Fruit fly (Drosophila melanogaster) whole organism, wandering third instar larva: Measurements from ENCODE around the gene Vsp37A.

Experiments
- Abd-B ChIP-seq: fragments of >200 bp; optimal IDR thresholded peaks from 2 replicates; lab custom pipeline; 2017; ENCODE audit warnings: missing biosample characterization, missing genetic modification characterization
- CG32264 ChIP-seq: fragments of 200-800 bp; sonication (Bioruptor generic); optimal IDR thresholded peaks from 2 replicates; lab custom pipeline; 2016; ENCODE audit warnings: missing biosample characterization, missing genetic modification characterization
- CG9705 ChIP-seq: fragments of 200-800 bp; sonication (Bioruptor generic); optimal IDR thresholded peaks from 2 replicates; lab custom pipeline; 2018; ENCODE audit warnings: missing biosample characterization, mild to moderate bottlenecking, missing genetic modification characterization
- CrebA ChIP-seq: fragments of 200-800 bp; sonication (Bioruptor generic); optimal IDR thresholded peaks from 2 replicates; lab custom pipeline; 2016; ENCODE audit warnings: missing biosample characterization, mild to moderate bottlenecking, missing genetic modification characterization, borderline replicate concordance
- Dfd ChIP-seq: fragments of >200 bp; optimal IDR thresholded peaks from 2 replicates; lab custom pipeline; 2017; ENCODE audit warnings: missing biosample characterization, missing genetic modification characterization
- Dif ChIP-seq: fragments of 200-275, 200-300 bp; sonication (Bioruptor generic); optimal IDR thresholded peaks from 2 replicates; lab custom pipeline; 2018; ENCODE audit warnings: missing biosample characterization, missing genetic modification characterization; ENCODE audit not compliant: partially characterized antibody
- GATAd ChIP-seq: sonication (Bioruptor generic); optimal IDR thresholded peaks from 2 replicates; lab custom pipeline; 2016; ENCODE audit warnings: missing biosample characterization, missing genetic modification characterization
- HLH106 ChIP-seq: fragments of 200-800 bp; optimal IDR thresholded peaks from 3 replicates; lab custom pipeline; 2019; ENCODE audit warnings: missing biosample characterization, mild to moderate bottlenecking, missing genetic modification characterization, moderate library complexity
- Hnf4 ChIP-seq: fragments of 200-800 bp; sonication (Bioruptor generic); optimal IDR thresholded peaks from 2 replicates; lab custom pipeline; 2016; ENCODE audit warnings: missing biosample characterization, mild to moderate bottlenecking, missing genetic modification characterization
- Hr78 ChIP-seq: fragments of >200 bp; optimal IDR thresholded peaks from 2 replicates; lab custom pipeline; 2017; ENCODE audit warnings: missing biosample characterization, missing genetic modification characterization
- Hr83 ChIP-seq: fragments of 200-300 bp; sonication (Bioruptor generic); optimal IDR thresholded peaks from 2 replicates; lab custom pipeline; 2016; ENCODE audit warnings: missing biosample characterization, mild to moderate bottlenecking, missing genetic modification characterization, moderate library complexity; ENCODE audit not compliant: poor library complexity, severe bottlenecking
- Jra ChIP-seq: sonication (Bioruptor generic); optimal IDR thresholded peaks from 2 replicates; lab custom pipeline; 2016; ENCODE audit warnings: missing biosample characterization, missing genetic modification characterization
- Mio ChIP-seq: sonication (Bioruptor generic); optimal IDR thresholded peaks from 2 replicates; lab custom pipeline; 2016; ENCODE audit warnings: missing biosample characterization, missing genetic modification characterization
- Myc ChIP-seq: fragments of >200 bp; optimal IDR thresholded peaks from 2 replicates; lab custom pipeline; 2017
- N ChIP-seq: fragments of >200 bp; optimal IDR thresholded peaks from 2 replicates; lab custom pipeline; 2018; ENCODE audit warnings: missing biosample characterization, missing external identifiers, missing genetic modification characterization
- OdsH ChIP-seq: fragments of 200-800 bp; sonication (Bioruptor generic); optimal IDR thresholded peaks from 2 replicates; lab custom pipeline; 2016; ENCODE audit warnings: missing biosample characterization, mild to moderate bottlenecking, missing genetic modification characterization
- Rel ChIP-seq, 2 experiments: fragments of 200-800 bp; sonication (Bioruptor generic) in 1 of 2; optimal IDR thresholded peaks; 2 replicates in 1 of 2; 3 replicates in 1 of 2; lab custom pipeline; 2016 to 2019; ENCODE audit warnings: mild to moderate bottlenecking in 2 of 2, missing biosample characterization in 2 of 2, missing genetic modification characterization in 2 of 2, moderate library complexity in 1 of 2
- Sp1 ChIP-seq: fragments of 200-800 bp; sonication (Bioruptor generic); optimal IDR thresholded peaks from 3 replicates; lab custom pipeline; 2019; ENCODE audit warnings: missing biosample characterization, mild to moderate bottlenecking, missing genetic modification characterization, moderate library complexity
- Vsx2 ChIP-seq: fragments of 200-300, 225-300 bp; sonication (Bioruptor generic); optimal IDR thresholded peaks from 2 replicates; lab custom pipeline; 2018; ENCODE audit warnings: missing biosample characterization, missing genetic modification characterization; ENCODE audit not compliant: partially characterized antibody
- br ChIP-seq: fragments of 200-800 bp; sonication (Bioruptor generic); optimal IDR thresholded peaks from 2 replicates; lab custom pipeline; 2016; ENCODE audit warnings: missing biosample characterization, missing genetic modification characterization
- brk ChIP-seq: fragments of 200-800 bp; sonication (Bioruptor generic); optimal IDR thresholded peaks from 2 replicates; lab custom pipeline; 2016; ENCODE audit warnings: missing biosample characterization, mild to moderate bottlenecking, missing genetic modification characterization
- dl ChIP-seq, 2 experiments: fragments of 175-275, 200-275 bp in 1 of 2; fragments of 200-275 bp in 1 of 2; sonication (Bioruptor generic); optimal IDR thresholded peaks; lab custom pipeline; 2018; ENCODE audit warnings: mild to moderate bottlenecking in 2 of 2, missing biosample characterization in 2 of 2, missing genetic modification characterization in 2 of 2, moderate library complexity in 2 of 2; ENCODE audit not compliant: partially characterized antibody in 2 of 2, insufficient read depth in 1 of 2
- dmrt93B ChIP-seq: fragments of 200-800 bp; sonication (Bioruptor generic); optimal IDR thresholded peaks from 2 replicates; lab custom pipeline; 2018; ENCODE audit warnings: missing biosample characterization, mild to moderate bottlenecking, missing genetic modification characterization
- dsf ChIP-seq: sonication (Bioruptor generic); optimal IDR thresholded peaks from 2 replicates; lab custom pipeline; 2016; ENCODE audit warnings: missing biosample characterization, missing genetic modification characterization, borderline replicate concordance
- ey ChIP-seq: fragments of 200-800 bp; sonication (Bioruptor generic); optimal IDR thresholded peaks from 2 replicates; lab custom pipeline; 2016; ENCODE audit warnings: missing biosample characterization, missing genetic modification characterization
- foxo ChIP-seq, 2 experiments: fragments of 200-800 bp; sonication (Bioruptor generic); optimal IDR thresholded peaks; 2 replicates in 1 of 2; 3 replicates in 1 of 2; lab custom pipeline; 2016 to 2017; ENCODE audit warnings: missing biosample characterization in 2 of 2, missing genetic modification characterization in 2 of 2
- fru ChIP-seq: fragments of 200-800 bp; sonication (Bioruptor generic); optimal IDR thresholded peaks from 3 replicates; lab custom pipeline; 2016; ENCODE audit warnings: missing biosample characterization, mild to moderate bottlenecking, missing genetic modification characterization
- h ChIP-seq: fragments of 200-800 bp; sonication (Bioruptor generic); optimal IDR thresholded peaks from 3 replicates; lab custom pipeline; 2016; ENCODE audit warnings: missing biosample characterization, mild to moderate bottlenecking, missing genetic modification characterization
- jim ChIP-seq: fragments of 175-275, 200-325 bp; sonication (Bioruptor generic); optimal IDR thresholded peaks from 2 replicates; lab custom pipeline; 2016; ENCODE audit warnings: missing biosample characterization, mild to moderate bottlenecking, missing genetic modification characterization
- lola ChIP-seq: fragments of >200 bp; optimal IDR thresholded peaks from 2 replicates; lab custom pipeline; 2017; ENCODE audit warnings: missing biosample characterization, missing genetic modification characterization
- pan ChIP-seq: fragments of >200 bp; optimal IDR thresholded peaks from 2 replicates; lab custom pipeline; 2017
- psq ChIP-seq: fragments of 200-800 bp; sonication (Bioruptor generic); optimal IDR thresholded peaks from 3 replicates; lab custom pipeline; 2017; ENCODE audit warnings: missing biosample characterization, mild to moderate bottlenecking, missing genetic modification characterization, moderate library complexity
- rgr ChIP-seq: fragments of 200-800 bp; sonication (Bioruptor generic); optimal IDR thresholded peaks from 3 replicates; lab custom pipeline; 2016; ENCODE audit warnings: missing biosample characterization, mild to moderate bottlenecking, missing genetic modification characterization
- sage ChIP-seq: fragments of 200-800 bp; sonication (Bioruptor generic); optimal IDR thresholded peaks from 2 replicates; lab custom pipeline; 2016; ENCODE audit warnings: missing biosample characterization, mild to moderate bottlenecking, missing genetic modification characterization
- sv ChIP-seq: fragments of 200-800 bp; sonication (Bioruptor generic); optimal IDR thresholded peaks from 3 replicates; lab custom pipeline; 2016; ENCODE audit warnings: missing biosample characterization, missing genetic modification characterization
- tai ChIP-seq: sonication (Bioruptor generic); optimal IDR thresholded peaks from 2 replicates; lab custom pipeline; 2016; ENCODE audit warnings: missing biosample characterization, missing genetic modification characterization
- usp ChIP-seq: fragments of >200 bp; optimal IDR thresholded peaks from 2 replicates; lab custom pipeline; 2017; ENCODE audit warnings: missing biosample characterization, missing genetic modification characterization
- woc ChIP-seq: sonication (Bioruptor generic); optimal IDR thresholded peaks from 2 replicates; lab custom pipeline; 2016; ENCODE audit warnings: missing biosample characterization, mild to moderate bottlenecking, missing genetic modification characterization

Vsp37A gene

dm6 chrX:629239-629821 lies 8.0 kb downstream of the Vsp37A start, which contains the start of the genes RpL36 and Mybbp1A (continued):
- TF ChIP-seq Hr83 (peak; percentile 76), CG9705 (peak; percentile 68), Vsx2 (GFP tag; lab: Kevin White, UChicago) (no peak), pan (no peak), woc (GFP tag; lab: Kevin White, UChicago) (no peak), Dfd (GFP tag; lab: Kevin White, UChicago) (no peak)

- TF ChIP-seq br (no peak), dmrt93B (GFP tag; lab: Kevin White, UChicago) (no peak), CrebA (GFP tag; lab: Kevin White, UChicago) (no peak), N (GFP tag; lab: Kevin White, UChicago) (no peak), dl (GFP tag; optimal IDR thresholded peaks at IDR 0.05; lab: Kevin White, UChicago; ENCODE audit: insufficient read depth in 1 of 2, partially characterized antibody in 2 of 2) (no peak), fru (GFP tag; lab: Kevin White, UChicago) (peak; percentile 18), brk (GFP tag; lab: Kevin White, UChicago) (no peak), ey (GFP tag; lab: Kevin White, UChicago) (no peak), Abd-B (GFP tag; lab: Kevin White, UChicago) (no peak), psq (GFP tag; lab: Kevin White, UChicago) (peak; percentile 2), Jra (no peak), HLH106 (tag; lab: Kevin White, UChicago) (no peak), foxo (GFP tag; optimal IDR thresholded peaks at IDR 0.05; lab: Kevin White, UChicago) (peak in 1 of 2 experiments; percentile 3), jim (no peak), Hr83 (no peak), h (no peak), Dif (GFP tag; lab: Kevin White, UChicago) (no peak), sv (GFP tag; lab: Kevin White, UChicago) (no peak), woc (GFP tag; lab: Kevin White, UChicago) (no peak), Sp1 (GFP tag; lab: Kevin White, UChicago) (peak; percentile 13), Hnf4 (GFP tag; lab: Kevin White, UChicago) (peak; percentile 6), CG9705 (no peak), sage (GFP tag; lab: Kevin White, UChicago) (no peak), usp (no peak), pan (no peak), CG32264 (GFP tag; lab: Kevin White, UChicago) (no peak), dsf (no peak), Dfd (GFP tag; lab: Kevin White, UChicago) (no peak), rgr (no peak), GATAd (GFP tag; lab: Kevin White, UChicago) (no peak), tai (GFP tag; lab: Kevin White, UChicago) (no peak), Vsx2 (GFP tag; lab: Kevin White, UChicago) (no peak), Hr78 (GFP tag; lab: Kevin White, UChicago) (no peak), Rel (GFP tag; optimal IDR thresholded peaks at IDR 0.05; lab: Kevin White, UChicago) (no peak), Rel (tag; optimal IDR thresholded peaks at IDR 0.05; lab: Kevin White, UChicago) (peak; percentile 71), Mio (GFP tag; lab: Kevin White, UChicago) (no peak), lola (no peak), OdsH (no peak), Myc (lab: Kevin White, UChicago) (no peak)
These were observed 14.3 kb downstream of the Vsp37A start, which contains the start of gene Dredd for dm6 chrX:635495-636142. Gene Dredd (minus strand): TSS chrX:635545.
